Worm (Caenorhabditis elegans) whole organism, L3 larva: ENCODE measurements around the gene picd-1.

Source experiments
- ZK546.5 ChIP-seq: sonication (generic microtip); optimal IDR thresholded peaks from 2 replicates; lab custom pipeline; 2017; ENCODE audit warnings: missing biosample characterization, missing genetic modification characterization
- ama-1 ChIP-seq: fragments of 150-350 bp; optimal IDR thresholded peaks from 2 replicates; lab custom pipeline; 2018
- ceh-28 ChIP-seq: fragments of 150-350 bp; optimal IDR thresholded peaks from 2 replicates; lab custom pipeline; 2014; ENCODE audit warnings: missing biosample characterization, missing genetic modification reagents, missing genetic modification characterization
- ceh-82 ChIP-seq: fragments of 150-350 bp; optimal IDR thresholded peaks from 2 replicates; lab custom pipeline; 2014; ENCODE audit warnings: missing biosample characterization, missing genetic modification characterization
- daf-12 ChIP-seq: fragments of 150-350 bp; optimal IDR thresholded peaks from 2 replicates; lab custom pipeline; 2014; ENCODE audit warnings: missing biosample characterization, missing genetic modification reagents, missing genetic modification characterization
- egl-27 ChIP-seq: sonication (generic microtip); optimal IDR thresholded peaks from 4 replicates; lab custom pipeline; 2017; ENCODE audit warnings: missing biosample characterization, missing genetic modification reagents, missing genetic modification characterization
- egl-5 ChIP-seq: fragments of 150-350 bp; optimal IDR thresholded peaks from 2 replicates; lab custom pipeline; 2017; ENCODE audit warnings: missing biosample characterization, missing genetic modification reagents, missing genetic modification characterization, inconsistent platforms
- elt-1 ChIP-seq: fragments of 150-350 bp; optimal IDR thresholded peaks from 2 replicates; lab custom pipeline; 2014; ENCODE audit warnings: missing biosample characterization, missing genetic modification characterization
- elt-3 ChIP-seq, 3 experiments: fragments of 150-350 bp in 1 of 3; sonication (generic microtip) in 2 of 3; optimal IDR thresholded peaks; 2 replicates in 2 of 3; 4 replicates in 1 of 3; lab custom pipeline; 2014 to 2017; ENCODE audit warnings: missing biosample characterization in 3 of 3, missing genetic modification characterization in 3 of 3
- eor-1 ChIP-seq, 2 experiments: fragments of 150-350 bp; optimal IDR thresholded peaks; 2 replicates each; lab custom pipeline; 2014 to 2018; ENCODE audit warnings: missing biosample characterization in 2 of 2, missing genetic modification characterization in 2 of 2
- fkh-2 ChIP-seq: fragments of 150-350 bp; optimal IDR thresholded peaks from 2 replicates; lab custom pipeline; 2014; ENCODE audit warnings: missing biosample characterization, missing genetic modification reagents, missing genetic modification characterization
- jun-1 ChIP-seq: fragments of 150-350 bp; optimal IDR thresholded peaks from 2 replicates; lab custom pipeline; 2014; ENCODE audit warnings: missing biosample characterization, missing genetic modification reagents, missing genetic modification characterization
- lin-15B ChIP-seq: fragments of 150-350 bp; optimal IDR thresholded peaks from 2 replicates; lab custom pipeline; 2014; ENCODE audit warnings: missing biosample characterization, missing genetic modification characterization
- lsy-12 ChIP-seq: sonication (generic microtip); optimal IDR thresholded peaks from 2 replicates; lab custom pipeline; 2016; ENCODE audit warnings: mild to moderate bottlenecking, missing genetic modification characterization, missing compliant biosample characterization
- mdl-1 ChIP-seq: fragments of 150-350 bp; optimal IDR thresholded peaks from 2 replicates; lab custom pipeline; 2014; ENCODE audit warnings: missing biosample characterization, missing genetic modification characterization
- nfya-1 ChIP-seq: sonication (generic microtip); optimal IDR thresholded peaks from 2 replicates; lab custom pipeline; 2017; ENCODE audit warnings: missing genetic modification characterization, mild to moderate bottlenecking, missing compliant biosample characterization, antibody characterized with exemption, moderate library complexity; ENCODE audit not compliant: insufficient read depth
- nhr-12 ChIP-seq: fragments of 150-350 bp; optimal IDR thresholded peaks from 2 replicates; lab custom pipeline; 2014; ENCODE audit warnings: missing biosample characterization, missing genetic modification characterization
- nhr-23 ChIP-seq: fragments of 150-350 bp; optimal IDR thresholded peaks from 2 replicates; lab custom pipeline; 2014; ENCODE audit warnings: missing biosample characterization, missing genetic modification reagents, missing genetic modification characterization
- nhr-237 ChIP-seq: fragments of 150-350 bp; optimal IDR thresholded peaks from 2 replicates; lab custom pipeline; 2014; ENCODE audit warnings: missing biosample characterization, missing genetic modification characterization
- nhr-43 ChIP-seq: sonication (generic microtip); optimal IDR thresholded peaks from 2 replicates; lab custom pipeline; 2016; ENCODE audit warnings: mild to moderate bottlenecking, missing genetic modification characterization, missing compliant biosample characterization; ENCODE audit not compliant: poor library complexity, severe bottlenecking
- nhr-77 ChIP-seq: fragments of 150-350 bp; optimal IDR thresholded peaks from 2 replicates; lab custom pipeline; 2014; ENCODE audit warnings: missing biosample characterization, missing genetic modification characterization
- sea-2 ChIP-seq: fragments of 150-350 bp; sonication (generic microtip); optimal IDR thresholded peaks from 4 replicates; lab custom pipeline; 2014; ENCODE audit warnings: missing biosample characterization, missing genetic modification reagents, missing genetic modification characterization
- skn-1 ChIP-seq: fragments of 150-350 bp; optimal IDR thresholded peaks from 2 replicates; lab custom pipeline; 2014; ENCODE audit warnings: missing biosample characterization, missing genetic modification characterization
- snpc-4 ChIP-seq: fragments of 150-350 bp; optimal IDR thresholded peaks from 2 replicates; lab custom pipeline; 2014; ENCODE audit warnings: missing biosample characterization, missing genetic modification characterization
- tbx-2 ChIP-seq: sonication (generic microtip); optimal IDR thresholded peaks from 2 replicates; lab custom pipeline; 2016; ENCODE audit warnings: mild to moderate bottlenecking, missing genetic modification characterization, missing compliant biosample characterization
- unc-39 ChIP-seq: sonication (generic microtip); optimal IDR thresholded peaks from 4 replicates; lab custom pipeline; 2017; ENCODE audit warnings: missing biosample characterization, missing genetic modification characterization
- zag-1 ChIP-seq: fragments of 150-350 bp; optimal IDR thresholded peaks from 2 replicates; lab custom pipeline; 2014; ENCODE audit warnings: missing biosample characterization, missing genetic modification characterization
- ztf-11 ChIP-seq: fragments of 150-350 bp; optimal IDR thresholded peaks from 2 replicates; lab custom pipeline; 2014; ENCODE audit warnings: missing biosample characterization, missing genetic modification characterization
- ztf-4 ChIP-seq: fragments of 150-350 bp; optimal IDR thresholded peaks from 2 replicates; lab custom pipeline; 2014; ENCODE audit warnings: missing biosample characterization, missing genetic modification characterization

Gene picd-1

DNA sequence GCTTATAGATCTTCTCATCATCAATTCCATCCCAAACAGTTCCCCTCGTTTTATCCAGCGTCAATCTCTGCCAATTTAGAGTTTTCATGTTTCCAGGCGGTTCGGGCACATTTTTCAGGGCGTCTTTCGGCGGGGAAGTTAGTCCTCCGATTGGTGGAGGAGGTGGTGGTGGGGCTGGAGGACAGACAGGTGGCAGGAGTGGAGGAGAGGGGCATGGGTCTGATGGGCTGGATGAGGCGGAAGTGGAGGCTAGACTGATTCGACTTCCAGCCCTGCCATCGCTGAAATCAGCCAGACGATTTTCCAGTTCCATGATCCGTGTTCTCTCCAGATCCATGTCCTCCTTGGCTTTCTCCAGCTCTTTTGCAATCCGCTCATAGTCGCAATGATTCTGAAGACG, 36.5 kb upstream of the picd-1 start:
- TF ChIP-seq elt-1 (tag; lab: Kevin White, UChicago) (no peak), snpc-4 (tag; lab: Kevin White, UChicago) (no peak), zag-1 (tag; lab: Kevin White, UChicago) (no peak), sea-2 (GFP tag; lab: Kevin White, UChicago) (no peak), fkh-2 (tag; lab: Kevin White, UChicago) (no peak), elt-3 (tag; optimal IDR thresholded peaks at IDR 0.05; lab: Kevin White, UChicago) (no peak), egl-27 (no peak), nfya-1 (tag; lab: Kevin White, UChicago) (no peak)

DNA sequence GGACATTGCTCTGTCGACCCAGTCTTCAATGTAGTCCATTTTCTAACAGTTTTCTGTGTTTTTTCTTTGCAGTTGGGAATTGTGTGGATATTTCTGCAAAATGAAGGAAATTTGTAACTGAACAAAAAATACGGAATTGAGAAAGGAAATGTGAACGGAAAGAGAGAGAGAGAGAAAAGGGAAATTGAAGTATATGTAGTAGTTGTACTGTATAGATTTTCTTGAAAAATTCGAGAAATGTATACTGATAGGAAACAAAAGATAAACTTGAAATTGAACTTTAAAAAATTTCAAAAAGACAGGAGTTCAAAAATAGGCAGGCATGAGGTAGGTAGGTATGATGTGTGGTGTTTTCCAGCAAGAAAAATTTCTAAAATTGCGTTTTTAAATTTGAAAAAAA, 20.9 kb upstream of the picd-1 start, which contains the start of gene daam-1:
TSS of gene daam-1 (minus strand) at position 101 of the 400 bp plus-strand sequence.
- TF ChIP-seq nhr-12 (tag; lab: Kevin White, UChicago) (no peak), ztf-4 (tag; lab: Kevin White, UChicago) (no peak), daf-12 (tag; lab: Kevin White, UChicago) (no peak)

DNA sequence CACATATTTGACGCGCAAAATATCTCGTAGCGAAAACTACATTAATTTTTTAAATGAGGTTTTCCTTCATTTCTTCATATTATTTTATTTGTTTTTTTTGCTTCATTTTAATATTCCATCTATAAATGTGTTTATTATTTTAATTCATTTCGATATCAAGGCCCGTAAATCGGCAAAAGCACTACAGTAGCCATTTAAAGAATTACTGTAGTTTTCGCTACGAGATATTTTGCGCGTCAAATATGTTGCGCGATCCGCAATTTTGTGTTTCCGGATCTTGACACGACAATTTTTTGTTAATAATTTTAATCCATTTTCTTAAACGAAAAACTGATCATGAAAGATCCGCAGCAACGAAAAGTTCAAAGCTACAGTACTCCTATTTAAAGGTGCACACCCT, 2.5 kb upstream of the picd-1 start:
- no peak for TF ChIP-seq unc-39
- TF ChIP-seq snpc-4 (tag; lab: Kevin White, UChicago): no peak
- TF ChIP-seq elt-3 (tag; optimal IDR thresholded peaks at IDR 0.05; lab: Kevin White, UChicago): no peak
- no peak for TF ChIP-seq eor-1 (tag; optimal IDR thresholded peaks at IDR 0.05; lab: Kevin White, UChicago)
- TF ChIP-seq ama-1 (lab: Kevin White, UChicago): no peak
- TF ChIP-seq, all 47 proteins: peak for 0

DNA sequence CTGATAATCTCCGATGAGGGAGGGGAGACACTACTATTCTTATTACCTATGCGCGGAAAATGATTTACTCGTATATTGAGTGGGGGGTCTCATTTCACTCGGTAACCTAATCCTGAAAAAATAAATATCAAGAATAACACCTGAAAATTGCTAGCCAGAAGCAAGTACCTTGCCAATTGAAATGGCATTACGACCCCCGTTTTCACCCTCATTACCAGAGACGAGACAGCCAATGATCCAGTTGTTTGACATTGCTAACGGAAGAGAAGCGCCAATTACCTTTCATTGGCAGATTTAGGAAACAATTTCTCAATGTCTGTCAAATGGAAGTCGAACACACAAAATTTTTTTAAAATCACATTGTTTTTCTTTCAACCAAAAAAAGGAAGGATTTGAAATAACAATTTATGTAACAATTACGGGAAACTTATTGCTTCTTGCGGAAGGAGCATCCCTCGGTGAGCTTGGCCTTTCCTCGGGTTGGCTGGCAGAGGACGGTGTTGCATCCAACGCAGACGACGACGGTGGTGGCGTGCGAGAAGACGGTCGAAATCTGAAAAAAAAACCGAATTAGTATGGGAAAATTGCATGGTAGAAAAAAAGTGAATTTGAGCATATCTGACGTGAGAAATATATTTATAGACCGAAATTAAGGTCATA, 1.5 kb upstream of the picd-1 start:
- no peak for TF ChIP-seq zag-1 (tag; lab: Kevin White, UChicago)
- TF ChIP-seq nhr-237 (tag; lab: Kevin White, UChicago): no peak

DNA sequence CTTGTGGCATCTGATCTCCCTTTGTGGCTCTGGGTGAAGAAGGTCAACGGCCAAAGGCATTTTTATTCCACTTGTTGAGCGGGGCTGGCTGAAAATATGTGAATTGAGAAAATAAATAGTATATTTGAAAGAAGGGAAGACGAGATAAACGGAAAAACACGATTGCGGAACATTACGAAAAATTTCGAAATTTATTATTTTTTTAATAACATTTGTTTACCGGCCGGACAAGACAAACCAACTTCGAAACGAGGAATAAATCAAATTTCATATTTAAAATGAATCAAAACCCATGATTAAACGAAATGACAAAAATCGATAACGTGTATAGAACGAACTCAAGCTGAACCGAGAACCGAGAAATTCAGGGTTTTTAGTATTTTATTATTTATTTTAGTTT, 648 bp upstream of the picd-1 start, which contains the start of gene rps-27:
TSS of gene rps-27 (minus strand) at position 101 of the 400 bp plus-strand sequence.
- TF ChIP-seq mdl-1 (tag; lab: Kevin White, UChicago) (no peak), unc-39 (no peak), nhr-43 (tag; lab: Kevin White, UChicago) (no peak), ama-1 (lab: Kevin White, UChicago) (no peak)

DNA sequence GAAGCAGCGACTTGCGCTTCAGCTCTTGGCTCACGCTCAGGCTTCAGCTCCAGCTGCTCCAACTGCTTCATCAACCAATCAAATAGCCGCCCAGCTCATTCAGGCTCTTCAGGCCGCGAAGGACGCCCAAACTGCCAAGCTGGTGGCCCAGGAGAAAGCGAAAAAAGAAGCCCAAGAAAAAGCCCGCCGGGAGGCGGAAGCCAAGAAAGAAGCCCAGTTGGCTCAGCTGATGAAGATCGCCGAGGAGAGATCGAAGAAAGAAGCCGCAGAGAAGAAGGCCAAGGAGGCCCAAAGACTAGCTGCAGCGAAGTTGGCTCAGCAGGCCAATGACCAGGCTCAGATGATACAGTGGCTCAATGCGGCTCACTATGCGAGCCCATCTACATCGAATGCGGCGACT, 11.6 kb downstream of the picd-1 start:
- TF ChIP-seq nhr-23: no peak
- no peak for TF ChIP-seq ceh-28
- no peak for TF ChIP-seq nhr-43 (tag; lab: Kevin White, UChicago)
- TF ChIP-seq tbx-2 (tag; lab: Kevin White, UChicago): no peak
- no peak for TF ChIP-seq lin-15B (tag; lab: Kevin White, UChicago)
- no peak for TF ChIP-seq ztf-11 (tag; lab: Kevin White, UChicago)
- no peak for TF ChIP-seq nhr-77 (tag; lab: Kevin White, UChicago)
- TF ChIP-seq egl-5 (tag; lab: Kevin White, UChicago): no peak
- TF ChIP-seq daf-12 (tag; lab: Kevin White, UChicago): no peak
- no peak for TF ChIP-seq ZK546.5 (tag; lab: Kevin White, UChicago)
- TF ChIP-seq skn-1 (tag; lab: Kevin White, UChicago): no peak
- TF ChIP-seq unc-39: no peak
- TF ChIP-seq ceh-82 (tag; lab: Kevin White, UChicago): no peak
- no peak for TF ChIP-seq ztf-4 (tag; lab: Kevin White, UChicago)
- no peak for TF ChIP-seq jun-1 (tag; lab: Kevin White, UChicago)
- TF ChIP-seq, all 47 proteins: peak for 0

DNA sequence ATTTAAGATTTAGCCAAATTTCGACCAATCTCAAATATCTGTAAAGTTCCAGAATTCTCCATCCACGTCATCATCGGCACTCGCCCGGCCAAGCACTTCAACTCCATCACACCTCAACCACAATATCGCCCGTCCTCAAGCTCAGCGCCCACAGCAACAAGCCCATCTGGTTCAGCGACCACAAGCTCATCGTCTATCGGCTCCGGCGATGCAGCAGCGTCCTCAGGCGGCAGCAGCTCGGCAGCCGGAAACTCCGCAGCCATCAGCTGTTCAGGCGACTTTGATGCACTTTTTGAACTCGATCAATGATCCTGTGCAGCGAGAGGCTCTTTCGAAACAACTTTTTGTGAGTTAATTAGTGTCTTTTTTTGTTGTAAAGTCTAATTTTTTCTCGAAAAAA, 12.7 kb downstream of the picd-1 start:
- TF ChIP-seq lsy-12 (tag; lab: Kevin White, UChicago) (peak; percentile 10), elt-3 (tag; optimal IDR thresholded peaks at IDR 0.05; lab: Kevin White, UChicago) (no peak)
